Worm (Caenorhabditis elegans) whole organism, young adult: ENCODE results near the gene age-1.

Experiments
- K12H6.12 ChIP-seq: fragments of 200-800 bp; sonication (Bioruptor generic); optimal IDR thresholded peaks from 2 replicates; lab custom pipeline; 2018; ENCODE audit warnings: mild to moderate bottlenecking, missing genetic modification characterization, missing compliant biosample characterization
- bed-2 ChIP-seq: fragments of 200-800 bp; sonication (Bioruptor generic); IDR thresholded peaks from 2 replicates; pipeline ENCODE4 v1.3.6; 2022; ENCODE audit warnings: missing genetic modification reagents, missing genetic modification characterization, missing compliant biosample characterization
- ceh-100 ChIP-seq: fragments of 200-800 bp; sonication (Bioruptor generic); IDR thresholded peaks from 2 replicates; pipeline ENCODE4 v1.3.6; 2022; ENCODE audit warnings: missing genetic modification reagents, missing genetic modification characterization, missing compliant biosample characterization
- him-1 ChIP-seq: sonication (generic microtip); optimal IDR thresholded peaks from 2 replicates; lab custom pipeline; 2016; ENCODE audit warnings: missing genotype, missing genetic modification reagents, missing genetic modification characterization, missing compliant biosample characterization
- hsf-1 ChIP-seq: fragments of 200-800 bp; sonication (Bioruptor generic); IDR thresholded peaks from 2 replicates; pipeline ENCODE4 v1.3.6; 2022; ENCODE audit warnings: missing genetic modification reagents, missing genetic modification characterization, missing compliant biosample characterization
- lsy-27 ChIP-seq: sonication (generic microtip); optimal IDR thresholded peaks from 2 replicates; lab custom pipeline; 2017; ENCODE audit warnings: missing genetic modification characterization, mild to moderate bottlenecking, missing compliant biosample characterization, antibody characterized with exemption, missing genotype, borderline replicate concordance; ENCODE audit not compliant: insufficient read depth
- unc-130 ChIP-seq: sonication (generic microtip); optimal IDR thresholded peaks from 2 replicates; lab custom pipeline; 2016; ENCODE audit warnings: missing genetic modification reagents, missing genetic modification characterization, missing compliant biosample characterization
- unc-62 ChIP-seq: fragments of 150-350 bp; optimal IDR thresholded peaks from 2 replicates; lab custom pipeline; 2014; ENCODE audit warnings: missing biosample characterization, missing genetic modification reagents, missing genetic modification characterization

- no peak for TF ChIP-seq K12H6.12 (tag; lab: Kevin White, UChicago)
- no peak for TF ChIP-seq unc-62 (GFP tag; lab: Kevin White, UChicago)
- TF ChIP-seq ceh-100 (GFP tag; lab: Robert Waterston, UW), result no peak
- TF ChIP-seq lsy-27, result no peak
- TF ChIP-seq unc-130, result no peak
- TF ChIP-seq bed-2 (GFP tag; lab: Robert Waterston, UW), result no peak
- TF ChIP-seq him-1, result no peak
- TF ChIP-seq hsf-1 (GFP tag; lab: Robert Waterston, UW), result no peak
Measured at ce11 chrII:11566970-11567711, 40.3 kb upstream of the age-1 start, which contains the start of gene F54D5.5.
